Worm (Caenorhabditis elegans) whole organism, early embryonic: ENCODE measurements around the gene srj-8.

ENCODE experiments used
- ama-1 ChIP-seq: fragments of 150-350 bp; optimal IDR thresholded peaks from 2 replicates; lab custom pipeline; 2014
- ceh-36 ChIP-seq: sonication (generic microtip); optimal IDR thresholded peaks from 2 replicates; lab custom pipeline; 2016; ENCODE audit warnings: missing genetic modification characterization, inconsistent platforms, missing compliant biosample characterization
- sea-1 ChIP-seq: fragments of 200-800 bp; sonication (Bioruptor generic); conservative IDR thresholded peaks from 2 replicates; pipeline ENCODE4 v1.3.6; 2022; ENCODE audit warnings: missing genetic modification characterization, missing compliant biosample characterization

ce11 chrV:3236610-3237009 lies 11.0 kb upstream of the srj-8 start, which contains the start of the genes K08D9.9 and str-16:
- no peak for TF ChIP-seq ama-1 (lab: Kevin White, UChicago)
- no peak for TF ChIP-seq sea-1
- no peak for TF ChIP-seq ceh-36 (tag; lab: Kevin White, UChicago)
